Worm (Caenorhabditis elegans) whole organism, young adult: Measurements from ENCODE around the gene spcs-3.

Experiments
- B0336.3 ChIP-seq: fragments of 200-800 bp; sonication (Bioruptor generic); IDR thresholded peaks from 2 replicates; pipeline ENCODE4 v1.3.6; 2022; ENCODE audit warnings: missing genetic modification characterization, missing compliant biosample characterization
- F22D6.2 ChIP-seq: sonication (generic microtip); optimal IDR thresholded peaks from 2 replicates; lab custom pipeline; 2016; ENCODE audit warnings: mild to moderate bottlenecking, missing genetic modification characterization, missing compliant biosample characterization
- F33H1.4 ChIP-seq: fragments of 200-800 bp; sonication (Bioruptor generic); IDR thresholded peaks from 2 replicates; pipeline ENCODE4 v1.3.6; 2022; ENCODE audit warnings: missing genetic modification reagents, missing genetic modification characterization, missing compliant biosample characterization
- F37B4.10 ChIP-seq: fragments of 200-800 bp; sonication (Bioruptor generic); IDR thresholded peaks from 2 replicates; pipeline ENCODE4 v1.3.6; 2022; ENCODE audit warnings: missing genetic modification characterization, missing compliant biosample characterization
- F52B5.7 ChIP-seq: sonication (generic microtip); optimal IDR thresholded peaks from 2 replicates; lab custom pipeline; 2016; ENCODE audit warnings: mild to moderate bottlenecking, missing genetic modification characterization, missing compliant biosample characterization
- Y53G8AR.9 ChIP-seq: fragments of 200-800 bp; sonication (Bioruptor generic); conservative IDR thresholded peaks from 2 replicates; pipeline ENCODE4 v1.3.6; 2022; ENCODE audit warnings: missing genetic modification reagents, missing genetic modification characterization, missing compliant biosample characterization
- Y56A3A.18 ChIP-seq: fragments of 200-800 bp; sonication (Bioruptor generic); IDR thresholded peaks from 2 replicates; pipeline ENCODE4 v1.3.6; 2022; ENCODE audit warnings: missing genetic modification reagents, missing genetic modification characterization, missing compliant biosample characterization
- Y79H2A.3 ChIP-seq: fragments of 200-800 bp; sonication (Bioruptor generic); conservative IDR thresholded peaks from 2 replicates; pipeline ENCODE4 v1.3.6; 2022; ENCODE audit warnings: missing genetic modification reagents, missing genetic modification characterization, missing compliant biosample characterization
- ZK185.1 ChIP-seq: sonication (generic microtip); optimal IDR thresholded peaks from 2 replicates; lab custom pipeline; 2016; ENCODE audit warnings: mild to moderate bottlenecking, missing genetic modification characterization, missing compliant biosample characterization; ENCODE audit not compliant: poor library complexity, severe bottlenecking
- aptf-2 ChIP-seq: fragments of 200-800 bp; sonication (Bioruptor generic); conservative IDR thresholded peaks from 2 replicates; pipeline ENCODE4 v1.3.6; 2022; ENCODE audit warnings: missing genetic modification reagents, missing genetic modification characterization, missing compliant biosample characterization
- athp-1 ChIP-seq: sonication (generic microtip); optimal IDR thresholded peaks from 2 replicates; lab custom pipeline; 2017; ENCODE audit warnings: mild to moderate bottlenecking, missing genetic modification characterization, missing compliant biosample characterization
- cebp-1 ChIP-seq, 2 experiments: fragments of 200-800 bp in 1 of 2; sonication (Bioruptor generic) in 1 of 2; sonication (generic microtip) in 1 of 2; IDR thresholded peaks in 1 of 2; optimal IDR thresholded peaks in 1 of 2; 2 replicates each; pipeline versions ENCODE4 v1.3.6 to Lab custom; 2017 to 2022; ENCODE audit warnings: missing compliant biosample characterization in 2 of 2, missing genetic modification characterization in 2 of 2, mild to moderate bottlenecking in 1 of 2, missing genetic modification reagents in 1 of 2, moderate library complexity in 1 of 2
- ceh-58 ChIP-seq: fragments of 200-800 bp; sonication (Bioruptor generic); IDR thresholded peaks from 2 replicates; pipeline ENCODE4 v1.3.6; 2022; ENCODE audit warnings: missing genetic modification characterization, missing compliant biosample characterization
- dpff-1 ChIP-seq: sonication (generic microtip); optimal IDR thresholded peaks from 2 replicates; lab custom pipeline; 2017; ENCODE audit warnings: mild to moderate bottlenecking, missing genetic modification characterization, missing compliant biosample characterization
- egl-18 ChIP-seq: fragments of 200-800 bp; sonication (Bioruptor generic); IDR thresholded peaks from 2 replicates; pipeline ENCODE4 v1.3.6; 2022; ENCODE audit warnings: missing genetic modification reagents, missing genetic modification characterization, missing compliant biosample characterization
- egrh-3 ChIP-seq: fragments of 200-800 bp; sonication (Bioruptor generic); IDR thresholded peaks from 2 replicates; pipeline ENCODE4 v1.3.6; 2022; ENCODE audit warnings: missing genetic modification reagents, missing genetic modification characterization, missing compliant biosample characterization
- him-1 ChIP-seq: sonication (generic microtip); optimal IDR thresholded peaks from 2 replicates; lab custom pipeline; 2016; ENCODE audit warnings: missing genotype, missing genetic modification reagents, missing genetic modification characterization, missing compliant biosample characterization
- hmg-1.2 ChIP-seq: fragments of 200-800 bp; sonication (Bioruptor generic); IDR thresholded peaks from 2 replicates; pipeline ENCODE4 v1.3.6; 2022; ENCODE audit warnings: missing genetic modification reagents, missing genetic modification characterization, missing compliant biosample characterization
- lag-1 ChIP-seq: fragments of 200-800 bp; sonication (Bioruptor generic); IDR thresholded peaks from 2 replicates; pipeline ENCODE4 v1.3.6; 2022; ENCODE audit warnings: missing genetic modification reagents, missing genetic modification characterization, missing compliant biosample characterization
- lin-40 ChIP-seq: sonication (generic microtip); optimal IDR thresholded peaks from 2 replicates; lab custom pipeline; 2016; ENCODE audit warnings: missing genetic modification characterization, mild to moderate bottlenecking, missing compliant biosample characterization, missing genotype, missing genetic modification reagents
- madf-3 ChIP-seq: fragments of 200-800 bp; sonication (Bioruptor generic); IDR thresholded peaks from 2 replicates; pipeline ENCODE4 v1.3.6; 2022; ENCODE audit warnings: missing genetic modification reagents, missing genetic modification characterization, missing compliant biosample characterization
- madf-6 ChIP-seq: fragments of 200-800 bp; sonication (Bioruptor generic); IDR thresholded peaks from 2 replicates; pipeline ENCODE4 v1.3.6; 2022; ENCODE audit warnings: missing genetic modification reagents, missing genetic modification characterization, missing compliant biosample characterization
- mcd-1 ChIP-seq: fragments of 200-800 bp; sonication (Bioruptor generic); IDR thresholded peaks from 2 replicates; pipeline ENCODE4 v1.3.6; 2022; ENCODE audit warnings: missing genetic modification reagents, missing genetic modification characterization, missing compliant biosample characterization
- mel-28 ChIP-seq: sonication (generic microtip); optimal IDR thresholded peaks from 2 replicates; lab custom pipeline; 2016; ENCODE audit warnings: borderline replicate concordance, mild to moderate bottlenecking, missing genetic modification characterization, missing compliant biosample characterization
- mes-4 ChIP-seq: sonication (generic microtip); optimal IDR thresholded peaks from 2 replicates; lab custom pipeline; 2016; ENCODE audit warnings: missing genotype, missing genetic modification characterization, missing compliant biosample characterization
- nfya-1 ChIP-seq: sonication (generic microtip); optimal IDR thresholded peaks from 2 replicates; lab custom pipeline; 2017; ENCODE audit warnings: antibody characterized with exemption, missing compliant biosample characterization, missing genetic modification characterization, borderline replicate concordance; ENCODE audit not compliant: insufficient read depth
- nhr-120 ChIP-seq: fragments of 200-800 bp; sonication (Bioruptor generic); IDR thresholded peaks from 2 replicates; pipeline ENCODE4 v1.3.6; 2022; ENCODE audit warnings: missing genetic modification characterization, missing compliant biosample characterization
- nhr-179 ChIP-seq: sonication (generic microtip); optimal IDR thresholded peaks from 2 replicates; lab custom pipeline; 2016; ENCODE audit warnings: mild to moderate bottlenecking, missing genetic modification characterization, missing compliant biosample characterization
- nhr-27 ChIP-seq: fragments of 200-800 bp; sonication (Bioruptor generic); optimal IDR thresholded peaks from 2 replicates; lab custom pipeline; 2018; ENCODE audit warnings: mild to moderate bottlenecking, missing genetic modification characterization, moderate library complexity, missing compliant biosample characterization
- nhr-90 ChIP-seq: sonication (generic microtip); optimal IDR thresholded peaks from 2 replicates; lab custom pipeline; 2016; ENCODE audit warnings: missing genotype, mild to moderate bottlenecking, missing genetic modification characterization, missing compliant biosample characterization
- pbrm-1 ChIP-seq: fragments of 200-800 bp; sonication (Bioruptor generic); IDR thresholded peaks from 2 replicates; pipeline ENCODE4 v1.3.6; 2022; ENCODE audit warnings: missing genetic modification reagents, missing genetic modification characterization, missing compliant biosample characterization
- pha-4 ChIP-seq: fragments of 150-350 bp; sonication (generic microtip); optimal IDR thresholded peaks from 2 replicates; lab custom pipeline; 2014; ENCODE audit warnings: missing biosample characterization, missing genetic modification reagents, missing genetic modification characterization
- snpc-1.1 ChIP-seq: sonication (generic microtip); optimal IDR thresholded peaks from 2 replicates; lab custom pipeline; 2017; ENCODE audit warnings: missing genetic modification characterization, mild to moderate bottlenecking, missing compliant biosample characterization, antibody characterized with exemption, moderate library complexity, missing genotype, missing genetic modification reagents; ENCODE audit not compliant: insufficient read depth
- snpc-4 ChIP-seq, 5 experiments: fragments of 150-350 bp in 1 of 5; sonication (generic microtip) in 4 of 5; optimal IDR thresholded peaks; 2 replicates each; lab custom pipeline; 2014 to 2018; ENCODE audit warnings: missing genetic modification characterization in 5 of 5, missing biosample characterization in 3 of 5, antibody characterized with exemption in 2 of 5, mild to moderate bottlenecking in 2 of 5, missing compliant biosample characterization in 2 of 5, missing genotype in 2 of 5, moderate library complexity in 2 of 5, missing genetic modification reagents in 1 of 5
- tbp1 ChIP-seq: fragments of 200-800 bp; sonication (Bioruptor generic); optimal IDR thresholded peaks from 2 replicates; lab custom pipeline; 2018; ENCODE audit warnings: mild to moderate bottlenecking, missing genetic modification characterization, missing compliant biosample characterization
- unc-130 ChIP-seq: sonication (generic microtip); optimal IDR thresholded peaks from 2 replicates; lab custom pipeline; 2016; ENCODE audit warnings: missing genetic modification reagents, missing genetic modification characterization, missing compliant biosample characterization
- ztf-28 ChIP-seq: fragments of 200-800 bp; sonication (Bioruptor generic); IDR thresholded peaks from 2 replicates; pipeline ENCODE4 v1.3.6; 2022; ENCODE audit warnings: missing genetic modification reagents, missing genetic modification characterization, missing compliant biosample characterization

The spcs-3 gene

ce11 chrIII:8044717-8045116 is at the start of gene spcs-3:
Gene spcs-3 (plus strand): TSS chrIII:8045017.
- TF ChIP-seq ztf-28 (GFP tag; lab: Robert Waterston, UW): no peak
- TF ChIP-seq unc-130: no peak
- no peak for TF ChIP-seq aptf-2 (GFP tag; lab: Robert Waterston, UW)
- TF ChIP-seq madf-3 (GFP tag; lab: Robert Waterston, UW): no peak
- no peak for TF ChIP-seq mcd-1 (GFP tag; lab: Robert Waterston, UW)
- TF ChIP-seq B0336.3 (GFP tag; lab: Robert Waterston, UW): 0 out of 2 replicates have a peak, but pooled peaks have one; percentile 22

- no peak for TF ChIP-seq F37B4.10 (GFP tag; lab: Robert Waterston, UW)
- TF ChIP-seq F22D6.2 (tag; lab: Kevin White, UChicago): no peak
- TF ChIP-seq nhr-120 (GFP tag; lab: Robert Waterston, UW): no peak
- TF ChIP-seq cebp-1 (GFP tag; IDR thresholded peaks at IDR 0.05; lab: Robert Waterston, UW): no peak
- TF ChIP-seq cebp-1 (tag; optimal IDR thresholded peaks at IDR 0.05; lab: Kevin White, UChicago): no peak
- no peak for TF ChIP-seq nfya-1 (tag; lab: Kevin White, UChicago)
- no peak for TF ChIP-seq nhr-90
- TF ChIP-seq mel-28 (tag; lab: Kevin White, UChicago): no peak
- TF ChIP-seq mes-4 (tag; lab: Kevin White, UChicago): no peak
- TF ChIP-seq pha-4 (tag; lab: Kevin White, UChicago): no peak
- no peak for TF ChIP-seq Y53G8AR.9 (GFP tag; lab: Robert Waterston, UW)
- TF ChIP-seq hmg-1.2 (GFP tag; lab: Robert Waterston, UW): no peak
- no peak for TF ChIP-seq Y79H2A.3 (GFP tag; lab: Robert Waterston, UW)
- TF ChIP-seq egrh-3 (GFP tag; lab: Robert Waterston, UW): no peak
- no peak for TF ChIP-seq nhr-27
These were observed 48.5 kb upstream of the spcs-3 start, which contains the start of gene npr-17 for ce11 chrIII:7996353-7996752. Gene npr-17 (minus strand): TSS chrIII:7996453.

- TF ChIP-seq snpc-4 (GFP tag; optimal IDR thresholded peaks at IDR 0.05; lab: Kevin White, UChicago) (no peak), snpc-4 (tag; optimal IDR thresholded peaks at IDR 0.05; lab: Kevin White, UChicago) (peak in 2 of 4 experiments; percentile 77 to 89), hmg-1.2 (GFP tag; lab: Robert Waterston, UW) (peak; percentile 48; the same call in 1 of the 2 replicates), Y56A3A.18 (GFP tag; lab: Robert Waterston, UW) (no peak), snpc-1.1 (peak; percentile 61), tbp1 (GFP tag; lab: Kevin White, UChicago) (no peak)
- TF ChIP-seq, all 124 proteins: peak for 3
These were observed 47.3 kb upstream of the spcs-3 start for ce11 chrIII:7997447-7998046.

- TF ChIP-seq lag-1 (GFP tag; lab: Robert Waterston, UW): no peak
- TF ChIP-seq F37B4.10 (GFP tag; lab: Robert Waterston, UW): no peak
- no peak for TF ChIP-seq egl-18 (GFP tag; lab: Robert Waterston, UW)
- TF ChIP-seq nhr-179 (tag; lab: Kevin White, UChicago): no peak
- TF ChIP-seq athp-1 (tag; lab: Kevin White, UChicago): no peak
- no peak for TF ChIP-seq dpff-1
- no peak for TF ChIP-seq nhr-120 (GFP tag; lab: Robert Waterston, UW)
- TF ChIP-seq ceh-58 (GFP tag; lab: Robert Waterston, UW): no peak
- TF ChIP-seq F33H1.4 (GFP tag; lab: Robert Waterston, UW): no peak
- TF ChIP-seq egrh-3 (GFP tag; lab: Robert Waterston, UW): no peak
- TF ChIP-seq ZK185.1 (tag; lab: Kevin White, UChicago): no peak
- TF ChIP-seq him-1 (tag; lab: Kevin White, UChicago): no peak
- TF ChIP-seq pbrm-1 (GFP tag; lab: Robert Waterston, UW): no peak
- no peak for TF ChIP-seq madf-6
- no peak for TF ChIP-seq cebp-1 (GFP tag; IDR thresholded peaks at IDR 0.05; lab: Robert Waterston, UW)
- no peak for TF ChIP-seq cebp-1 (tag; optimal IDR thresholded peaks at IDR 0.05; lab: Kevin White, UChicago)
- no peak for TF ChIP-seq F52B5.7 (tag; lab: Kevin White, UChicago)
- TF ChIP-seq lin-40 (tag; lab: Kevin White, UChicago): no peak
These were observed 43.3 kb upstream of the spcs-3 start for ce11 chrIII:8001557-8001956.
